Fruit fly (Drosophila melanogaster) whole organism, embryonic: ENCODE measurements around the gene CG32712.

Experiments used
- Aef1 ChIP-seq: fragments of 200-800 bp; sonication (Bioruptor generic); IDR thresholded peaks from 3 replicates; pipeline ENCODE4 v1.3.6; 2022; ENCODE audit warnings: missing biosample characterization, missing genetic modification characterization
- CG1024 ChIP-seq: fragments of 200-800 bp; sonication (Bioruptor generic); IDR thresholded peaks from 2 replicates; pipeline ENCODE4 v1.3.6; 2022; ENCODE audit warnings: missing biosample characterization, missing genetic modification characterization
- CG14710 ChIP-seq: fragments of 200-800 bp; sonication (Bioruptor generic); optimal IDR thresholded peaks from 3 replicates; lab custom pipeline; 2019; ENCODE audit warnings: missing biosample characterization, mild to moderate bottlenecking, missing genetic modification characterization, moderate library complexity
- CG14860 ChIP-seq: fragments of 200-800 bp; sonication (Bioruptor generic); IDR thresholded peaks from 3 replicates; pipeline ENCODE4 v1.3.6; 2022; ENCODE audit warnings: missing biosample characterization, missing genetic modification characterization; ENCODE audit not compliant: partially characterized antibody
- CG15479 ChIP-seq: fragments of 200-800 bp; sonication (Bioruptor generic); optimal IDR thresholded peaks from 3 replicates; lab custom pipeline; 2019; ENCODE audit warnings: missing biosample characterization, mild to moderate bottlenecking, missing genetic modification characterization, moderate library complexity
- CG17385 ChIP-seq: fragments of 200-800 bp; sonication (Bioruptor generic); optimal IDR thresholded peaks from 3 replicates; lab custom pipeline; 2018; ENCODE audit warnings: missing biosample characterization, mild to moderate bottlenecking, missing genetic modification characterization
- CG32532 ChIP-seq: fragments of 200-800 bp; sonication (Bioruptor generic); IDR thresholded peaks from 2 replicates; pipeline ENCODE4 v1.3.6; 2022; ENCODE audit warnings: missing biosample characterization, missing genetic modification characterization
- CG34224 ChIP-seq: fragments of 200-800 bp; sonication (Bioruptor generic); IDR thresholded peaks from 3 replicates; pipeline ENCODE4 v1.3.6; 2022; ENCODE audit warnings: missing biosample characterization, missing genetic modification characterization; ENCODE audit not compliant: partially characterized antibody
- CG34376 ChIP-seq: fragments of 200-800 bp; sonication (Bioruptor generic); optimal IDR thresholded peaks from 2 replicates; lab custom pipeline; 2018; ENCODE audit warnings: missing biosample characterization, mild to moderate bottlenecking, missing genetic modification characterization
- CG34422 ChIP-seq: fragments of 200-800 bp; sonication (Bioruptor generic); IDR thresholded peaks from 3 replicates; pipeline ENCODE4 v1.3.6; 2022; ENCODE audit warnings: missing biosample characterization, missing genetic modification characterization
- CG4424 ChIP-seq: fragments of 200-800 bp; sonication (Bioruptor generic); optimal IDR thresholded peaks from 3 replicates; lab custom pipeline; 2016; ENCODE audit warnings: missing biosample characterization, missing genetic modification characterization
- CG6175 ChIP-seq: fragments of 200-800 bp; sonication (Bioruptor generic); IDR thresholded peaks from 3 replicates; pipeline ENCODE4 v1.3.6; 2022; ENCODE audit warnings: missing biosample characterization, missing genetic modification characterization
- CG6683 ChIP-seq: fragments of 200-800 bp; sonication (Bioruptor generic); optimal IDR thresholded peaks from 2 replicates; lab custom pipeline; 2017; ENCODE audit warnings: missing biosample characterization, mild to moderate bottlenecking, missing genetic modification characterization, missing genetic modification reagents
- CG6765 ChIP-seq: fragments of 200-800 bp; sonication (Bioruptor generic); optimal IDR thresholded peaks from 3 replicates; lab custom pipeline; 2017; ENCODE audit warnings: missing biosample characterization, mild to moderate bottlenecking, missing genetic modification characterization
- CG8290 ChIP-seq, 3 experiments: fragments of 200-800 bp; sonication (Bioruptor generic); optimal IDR thresholded peaks; 2 replicates each; lab custom pipeline; 2016 to 2019; ENCODE audit warnings: missing biosample characterization in 3 of 3, missing genetic modification characterization in 3 of 3, mild to moderate bottlenecking in 2 of 3, moderate library complexity in 1 of 3
- CG8478 ChIP-seq: fragments of >200 bp; optimal IDR thresholded peaks from 2 replicates; lab custom pipeline; 2018
- CG9215 ChIP-seq: fragments of 200-800 bp; sonication (Bioruptor generic); IDR thresholded peaks from 2 replicates; pipeline ENCODE4 v1.3.6; 2022; ENCODE audit warnings: missing biosample characterization, missing genetic modification characterization
- Dbx ChIP-seq: fragments of 200-800 bp; sonication (Bioruptor generic); IDR thresholded peaks from 3 replicates; pipeline ENCODE4 v1.3.6; 2022; ENCODE audit warnings: missing biosample characterization, missing genetic modification characterization
- Dfd ChIP-seq, 2 experiments: fragments of >200 bp; optimal IDR thresholded peaks; 2 replicates each; lab custom pipeline; 2017; ENCODE audit warnings: missing biosample characterization in 2 of 2, missing genetic modification characterization in 2 of 2
- Dp ChIP-seq: fragments of 200-800 bp; sonication (Bioruptor generic); optimal IDR thresholded peaks from 2 replicates; lab custom pipeline; 2018; ENCODE audit warnings: missing biosample characterization, mild to moderate bottlenecking, missing genetic modification characterization, moderate library complexity
- Drgx ChIP-seq: fragments of 200-800 bp; sonication (Bioruptor generic); IDR thresholded peaks from 2 replicates; pipeline ENCODE4 v1.3.6; 2022; ENCODE audit warnings: missing biosample characterization, missing genetic modification characterization
- Hr78 ChIP-seq, 2 experiments: fragments of 200-800 bp in 1 of 2; fragments of >200 bp in 1 of 2; sonication (Bioruptor generic) in 1 of 2; optimal IDR thresholded peaks; 2 replicates each; lab custom pipeline; 2017 to 2019; ENCODE audit warnings: missing biosample characterization in 2 of 2, missing genetic modification characterization in 2 of 2, mild to moderate bottlenecking in 1 of 2, moderate library complexity in 1 of 2
- MESR4 ChIP-seq: fragments of 200-800 bp; sonication (Bioruptor generic); optimal IDR thresholded peaks from 2 replicates; lab custom pipeline; 2018; ENCODE audit warnings: missing biosample characterization, mild to moderate bottlenecking, missing genetic modification characterization, moderate library complexity
- Med ChIP-seq: fragments of 200-800 bp; sonication (Bioruptor generic); peaks from one replicate; lab custom pipeline; 2016; ENCODE audit warnings: missing biosample characterization, missing genetic modification characterization, mild to moderate bottlenecking, inconsistent platforms, moderate library complexity
- Meics ChIP-seq: fragments of 200-800 bp; sonication (Bioruptor generic); optimal IDR thresholded peaks from 2 replicates; lab custom pipeline; 2017; ENCODE audit warnings: missing biosample characterization, mild to moderate bottlenecking, missing genetic modification characterization
- Ravus ChIP-seq: fragments of 200-800 bp; sonication (Bioruptor generic); IDR thresholded peaks from 2 replicates; pipeline ENCODE4 v1.3.6; 2022; ENCODE audit warnings: missing biosample characterization, missing genetic modification characterization
- Rfx ChIP-seq: fragments of 200-800 bp; sonication (Bioruptor generic); IDR thresholded peaks from 2 replicates; pipeline ENCODE4 v1.3.6; 2022; ENCODE audit warnings: missing biosample characterization, missing genetic modification characterization
- Scr ChIP-seq: fragments of 200-800 bp; sonication (Bioruptor generic); IDR thresholded peaks from 2 replicates; pipeline ENCODE4 v1.3.6; 2022; ENCODE audit warnings: missing biosample characterization, missing genetic modification characterization; ENCODE audit not compliant: partially characterized antibody
- Usf ChIP-seq: fragments of 200-800 bp; sonication (Bioruptor generic); optimal IDR thresholded peaks from 2 replicates; lab custom pipeline; 2017; ENCODE audit warnings: missing genotype, missing biosample characterization, missing genetic modification characterization
- YL-1 ChIP-seq: fragments of 200-800 bp; sonication (Bioruptor generic); optimal IDR thresholded peaks from 3 replicates; lab custom pipeline; 2017; ENCODE audit warnings: missing biosample characterization, mild to moderate bottlenecking, missing genetic modification characterization
- cg ChIP-seq: fragments of 200-800 bp; sonication (Bioruptor generic); optimal IDR thresholded peaks from 3 replicates; lab custom pipeline; 2019; ENCODE audit warnings: missing biosample characterization, mild to moderate bottlenecking, missing genetic modification characterization, moderate library complexity
- ci ChIP-seq: fragments of 200-800 bp; sonication (Bioruptor generic); IDR thresholded peaks from 3 replicates; pipeline ENCODE4 v1.3.6; 2022; ENCODE audit warnings: missing biosample characterization, missing genetic modification characterization
- ems ChIP-seq: fragments of 200-800 bp; sonication (Bioruptor generic); optimal IDR thresholded peaks from 3 replicates; lab custom pipeline; 2016; ENCODE audit warnings: missing biosample characterization, missing genetic modification characterization
- gro ChIP-seq: fragments of 200-800 bp; sonication (Bioruptor generic); optimal IDR thresholded peaks from 2 replicates; lab custom pipeline; 2016; ENCODE audit warnings: missing biosample characterization, missing genetic modification characterization
- hkb ChIP-seq, 2 experiments: fragments of 200-800 bp in 1 of 2; fragments of >200 bp in 1 of 2; sonication (Bioruptor generic) in 1 of 2; IDR thresholded peaks in 1 of 2; optimal IDR thresholded peaks in 1 of 2; 2 replicates each; pipeline versions ENCODE4 v1.3.6 to Lab custom; 2017 to 2022; ENCODE audit warnings: missing biosample characterization in 1 of 2, missing genetic modification characterization in 1 of 2
- kah ChIP-seq: fragments of 200-800 bp; sonication (Bioruptor generic); optimal IDR thresholded peaks from 2 replicates; lab custom pipeline; 2018; ENCODE audit warnings: missing biosample characterization, mild to moderate bottlenecking, missing genetic modification characterization
- lab ChIP-seq: fragments of 200-800 bp; sonication (Bioruptor generic); optimal IDR thresholded peaks from 3 replicates; lab custom pipeline; 2017; ENCODE audit warnings: missing biosample characterization, missing genetic modification characterization, mild to moderate bottlenecking, moderate library complexity, missing genetic modification reagents
- org-1 ChIP-seq: fragments of 200-800 bp; sonication (Bioruptor generic); optimal IDR thresholded peaks from 2 replicates; lab custom pipeline; 2017; ENCODE audit warnings: missing biosample characterization, missing genetic modification characterization
- p53 ChIP-seq: fragments of 200-800 bp; sonication (Bioruptor generic); optimal IDR thresholded peaks from 2 replicates; lab custom pipeline; 2016; ENCODE audit warnings: missing biosample characterization, missing genetic modification characterization
- peb ChIP-seq: fragments of 200-800 bp; sonication (Bioruptor generic); IDR thresholded peaks from 2 replicates; pipeline ENCODE4 v1.3.6; 2022; ENCODE audit warnings: missing biosample characterization, missing genetic modification characterization
- pzg ChIP-seq: fragments of 200-800 bp; sonication (Bioruptor generic); optimal IDR thresholded peaks from 3 replicates; lab custom pipeline; 2018; ENCODE audit warnings: missing biosample characterization, mild to moderate bottlenecking, missing genetic modification characterization, moderate library complexity
- ro ChIP-seq: fragments of 200-800 bp; sonication (Bioruptor generic); IDR thresholded peaks from 2 replicates; pipeline ENCODE4 v1.3.6; 2022; ENCODE audit warnings: missing biosample characterization, missing genetic modification characterization
- sima ChIP-seq: fragments of 200-800 bp; sonication (Bioruptor generic); optimal IDR thresholded peaks from 2 replicates; lab custom pipeline; 2016; ENCODE audit warnings: missing biosample characterization, missing genetic modification characterization
- slbo ChIP-seq: fragments of 200-800 bp; sonication (Bioruptor generic); IDR thresholded peaks from 2 replicates; pipeline ENCODE4 v1.3.6; 2022; ENCODE audit warnings: missing biosample characterization, missing genetic modification characterization
- slou ChIP-seq: fragments of 200-800 bp; sonication (Bioruptor generic); optimal IDR thresholded peaks from 3 replicates; lab custom pipeline; 2016; ENCODE audit warnings: missing biosample characterization, missing genetic modification characterization
- tx ChIP-seq: fragments of 200-800 bp; sonication (Bioruptor generic); optimal IDR thresholded peaks from 2 replicates; lab custom pipeline; 2016; ENCODE audit warnings: missing biosample characterization, missing genetic modification characterization
- vfl ChIP-seq: fragments of 200-800 bp; sonication (Bioruptor generic); optimal IDR thresholded peaks from 2 replicates; lab custom pipeline; 2016; ENCODE audit warnings: missing biosample characterization, missing genetic modification characterization
- wdn ChIP-seq: fragments of 200-800 bp; sonication (Bioruptor generic); IDR thresholded peaks from 2 replicates; pipeline ENCODE4 v1.3.6; 2022; ENCODE audit warnings: missing biosample characterization, missing genetic modification characterization
- zf30C ChIP-seq: fragments of 200-800 bp; sonication (Bioruptor generic); optimal IDR thresholded peaks from 3 replicates; lab custom pipeline; 2018; ENCODE audit warnings: missing biosample characterization, mild to moderate bottlenecking, missing genetic modification characterization
- zfh2 ChIP-seq: fragments of 200-800 bp; sonication (Bioruptor generic); optimal IDR thresholded peaks from 2 replicates; lab custom pipeline; 2016; ENCODE audit warnings: missing biosample characterization, missing genetic modification characterization

CG32712 gene

DNA sequence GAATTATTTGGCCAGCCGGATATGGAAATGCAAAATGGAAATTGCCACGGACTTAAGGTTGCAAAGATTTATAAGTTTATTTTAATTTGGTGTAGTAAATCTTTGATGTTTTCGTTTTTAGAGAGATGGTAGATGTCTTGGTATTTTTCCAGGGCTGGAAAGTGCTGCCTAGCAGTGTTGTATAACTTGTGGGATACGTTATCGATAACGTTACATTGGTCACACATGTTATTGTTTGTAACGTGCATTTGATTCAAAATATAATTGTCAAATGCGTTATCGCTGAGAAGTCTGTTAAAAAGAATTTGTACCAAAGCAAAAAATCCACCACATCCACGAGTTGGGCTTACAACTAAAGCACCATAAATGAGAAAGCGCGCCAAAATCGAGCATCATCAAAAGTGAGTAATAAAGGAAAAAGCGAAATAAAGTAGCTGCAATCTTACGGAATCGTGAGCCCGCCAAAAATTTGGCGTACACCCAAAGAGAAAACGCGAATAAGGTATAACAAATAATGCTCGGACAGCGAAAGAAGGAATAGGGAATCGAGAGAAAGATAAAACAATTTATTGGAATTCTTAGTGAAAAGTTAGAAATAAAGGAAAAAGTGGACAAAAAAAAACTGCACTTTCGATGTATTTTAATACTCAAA lies 26.4 kb downstream of the CG32712 start, which contains the start of gene PIG-T (continued):
- no peak for TF ChIP-seq Usf (GFP tag; lab: Kevin White, UChicago)
- TF ChIP-seq hkb (optimal IDR thresholded peaks at IDR 0.05; lab: Kevin White, UChicago) = no peak
- TF ChIP-seq hkb (GFP tag; IDR thresholded peaks at IDR 0.05; lab: Robert Waterston, UW) = no peak
- no peak for TF ChIP-seq gro (GFP tag; lab: Kevin White, UChicago)
- TF ChIP-seq CG4424 (GFP tag; lab: Kevin White, UChicago) = no peak
- TF ChIP-seq CG8290 (GFP tag; optimal IDR thresholded peaks at IDR 0.05; lab: Kevin White, UChicago) = no peak
- TF ChIP-seq CG8290 (tag; optimal IDR thresholded peaks at IDR 0.05; lab: Kevin White, UChicago) = peak in 1 of 2 experiments; percentile 43
- no peak for TF ChIP-seq ci (GFP tag; lab: Robert Waterston, UW)
- TF ChIP-seq CG9215 = no peak
- no peak for TF ChIP-seq tx (GFP tag; lab: Kevin White, UChicago)
- no peak for TF ChIP-seq CG1024 (GFP tag; lab: Robert Waterston, UW)
- TF ChIP-seq slou (GFP tag; lab: Kevin White, UChicago) = no peak
- TF ChIP-seq zfh2 (GFP tag; lab: Kevin White, UChicago) = no peak
- no peak for TF ChIP-seq Hr78 (GFP tag; optimal IDR thresholded peaks at IDR 0.05; lab: Kevin White, UChicago)
- no peak for TF ChIP-seq Aef1
- TF ChIP-seq CG14710 = peak; percentile 9
- TF ChIP-seq CG32532 (GFP tag; lab: Robert Waterston, UW) = no peak
- no peak for TF ChIP-seq ems (GFP tag; lab: Kevin White, UChicago)
- no peak for TF ChIP-seq lab (GFP tag; lab: Kevin White, UChicago)
- TF ChIP-seq vfl (GFP tag; lab: Kevin White, UChicago) = peak; percentile 36
- no peak for TF ChIP-seq ro (GFP tag; lab: Robert Waterston, UW)
- no peak for TF ChIP-seq Meics
- no peak for TF ChIP-seq CG6683 (GFP tag; lab: Kevin White, UChicago)
- no peak for TF ChIP-seq p53 (GFP tag; lab: Kevin White, UChicago)
- no peak for TF ChIP-seq CG6175 (GFP tag; lab: Robert Waterston, UW)
- TF ChIP-seq sima (GFP tag; lab: Kevin White, UChicago) = no peak
- peak; percentile 82 for TF ChIP-seq pzg
- no peak for TF ChIP-seq CG15479 (GFP tag; lab: Kevin White, UChicago)
- TF ChIP-seq Rfx (GFP tag; lab: Robert Waterston, UW) = peak; percentile 17; the same call in 1 of the 2 replicates
- TF ChIP-seq peb (GFP tag; lab: Robert Waterston, UW) = no peak
- no peak for TF ChIP-seq Ravus (GFP tag; lab: Robert Waterston, UW)
- TF ChIP-seq org-1 (GFP tag; lab: Kevin White, UChicago) = no peak
- TF ChIP-seq Scr (GFP tag; lab: Robert Waterston, UW) = no peak
- TF ChIP-seq CG6765 = no peak
- no peak for TF ChIP-seq kah (GFP tag; lab: Kevin White, UChicago)
- TF ChIP-seq CG34224 = no peak
- peak; percentile 74 for TF ChIP-seq Dp (GFP tag; lab: Kevin White, UChicago)
- TF ChIP-seq CG34376 = no peak

DNA sequence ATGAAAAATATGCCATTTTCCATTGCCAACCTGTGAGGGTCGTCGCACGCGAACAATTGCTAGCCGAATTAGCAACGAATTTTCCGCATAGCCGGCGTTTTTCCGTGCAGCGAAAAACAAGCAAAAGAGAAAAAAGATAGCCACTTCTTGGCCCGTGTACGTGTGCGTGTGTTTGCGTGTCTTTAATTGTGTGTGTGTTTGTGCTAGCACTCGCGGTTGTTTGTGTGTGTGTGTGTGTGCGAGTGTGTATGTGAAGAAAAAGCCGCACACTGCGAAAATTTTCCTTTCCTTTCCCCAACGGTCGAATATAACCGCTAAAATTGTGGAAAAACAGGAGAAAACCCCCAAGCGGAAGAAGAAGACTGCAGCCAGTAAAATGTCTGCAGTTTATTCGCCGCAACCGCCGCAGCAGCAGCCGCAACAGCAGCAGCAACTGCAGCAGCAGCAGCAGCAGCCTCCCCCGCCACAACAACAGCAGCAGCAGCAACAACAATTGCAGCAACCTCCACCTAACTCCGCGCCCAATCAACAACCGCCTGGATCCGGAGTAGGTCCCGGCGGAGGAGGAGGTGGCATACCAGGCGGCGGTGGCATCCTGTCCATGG lies 34.5 kb downstream of the CG32712 start:
- TF ChIP-seq Dfd (GFP tag; optimal IDR thresholded peaks at IDR 0.05; lab: Kevin White, UChicago) (peak in 1 of 2 experiments; percentile 72), slbo (GFP tag; lab: Robert Waterston, UW) (no peak), CG17385 (GFP tag; lab: Kevin White, UChicago) (peak; percentile 6), Med (GFP tag; lab: Kevin White, UChicago) (peak; percentile 50), Drgx (GFP tag; lab: Robert Waterston, UW) (0 out of 2 replicates have a peak, but pooled peaks have one; percentile 30), wdn (GFP tag; lab: Robert Waterston, UW) (no peak), CG34422 (GFP tag; lab: Robert Waterston, UW) (peak; percentile 46; the same call in 1 of the 3 replicates), cg (GFP tag; lab: Kevin White, UChicago) (peak; percentile 97), CG8478 (lab: Kevin White, UChicago) (peak; percentile 50), CG14860 (GFP tag; lab: Robert Waterston, UW) (0 out of 3 replicates have a peak, but pooled peaks have one; percentile 4), MESR4 (GFP tag; lab: Kevin White, UChicago) (peak; percentile 49), zf30C (peak; percentile 64), CG15479 (GFP tag; lab: Kevin White, UChicago) (peak; percentile 1), YL-1 (GFP tag; lab: Kevin White, UChicago) (peak; percentile 33), Dbx (GFP tag; lab: Robert Waterston, UW) (0 out of 3 replicates have a peak, but pooled peaks have one; percentile 14)
